Fruit fly (Drosophila melanogaster) whole organism, embryonic: ENCODE results near the gene Edg91.

Source experiments
- B-H1 ChIP-seq: fragments of 200-800 bp; sonication (Bioruptor generic); IDR thresholded peaks from 3 replicates; pipeline ENCODE4 v1.3.6; 2022; ENCODE audit warnings: missing biosample characterization, missing genetic modification characterization
- CG11456 ChIP-seq: fragments of 200-800 bp; sonication (Bioruptor generic); IDR thresholded peaks from 3 replicates; pipeline ENCODE4 v1.3.6; 2022; ENCODE audit warnings: missing biosample characterization, missing genetic modification characterization
- CG12104 ChIP-seq: fragments of 200-800 bp; sonication (Bioruptor generic); optimal IDR thresholded peaks from 3 replicates; lab custom pipeline; 2016; ENCODE audit warnings: missing biosample characterization, missing genetic modification characterization
- CG12391 ChIP-seq: fragments of 200-800 bp; sonication (Bioruptor generic); optimal IDR thresholded peaks from 3 replicates; lab custom pipeline; 2018; ENCODE audit warnings: missing biosample characterization, mild to moderate bottlenecking, missing genetic modification characterization, moderate library complexity
- CG12769 ChIP-seq: fragments of 200-800 bp; sonication (Bioruptor generic); optimal IDR thresholded peaks from 2 replicates; lab custom pipeline; 2019; ENCODE audit warnings: missing biosample characterization, mild to moderate bottlenecking, missing genetic modification characterization, moderate library complexity
- CG14014 ChIP-seq: fragments of 200-800 bp; sonication (Bioruptor generic); IDR thresholded peaks from 2 replicates; pipeline ENCODE4 v1.3.6; 2022; ENCODE audit warnings: missing biosample characterization, missing genetic modification characterization
- CG15514 ChIP-seq: fragments of 200-800 bp; sonication (Bioruptor generic); optimal IDR thresholded peaks from 3 replicates; lab custom pipeline; 2017; ENCODE audit warnings: missing biosample characterization, missing genetic modification characterization, mild to moderate bottlenecking, moderate library complexity, missing genetic modification reagents
- CG15696 ChIP-seq: fragments of 200-800 bp; sonication (Bioruptor generic); optimal IDR thresholded peaks from 2 replicates; lab custom pipeline; 2019; ENCODE audit warnings: missing biosample characterization, mild to moderate bottlenecking, missing genetic modification characterization, moderate library complexity
- CG17359 ChIP-seq: fragments of 200-800 bp; sonication (Bioruptor generic); optimal IDR thresholded peaks from 3 replicates; lab custom pipeline; 2018; ENCODE audit warnings: missing biosample characterization, mild to moderate bottlenecking, missing genetic modification characterization, moderate library complexity
- CG1832 ChIP-seq: fragments of 200-800 bp; sonication (Bioruptor generic); optimal IDR thresholded peaks from 2 replicates; lab custom pipeline; 2017; ENCODE audit warnings: missing biosample characterization, mild to moderate bottlenecking, missing genetic modification characterization, inconsistent platforms
- CG2116 ChIP-seq: fragments of 200-800 bp; sonication (Bioruptor generic); optimal IDR thresholded peaks from 3 replicates; lab custom pipeline; 2018; ENCODE audit warnings: missing biosample characterization, mild to moderate bottlenecking, missing genetic modification characterization
- CG3726 ChIP-seq: fragments of 200-800 bp; sonication (Bioruptor generic); IDR thresholded peaks from 3 replicates; pipeline ENCODE4, ENCODE4 v1.3.6; 2022; ENCODE audit warnings: missing biosample characterization, missing genetic modification characterization
- CG3847 ChIP-seq: fragments of 200-800 bp; sonication (Bioruptor generic); IDR thresholded peaks from 2 replicates; pipeline ENCODE4 v1.3.6; 2022; ENCODE audit warnings: missing biosample characterization, missing genetic modification characterization
- CG3995 ChIP-seq: fragments of 200-800 bp; sonication (Bioruptor generic); optimal IDR thresholded peaks from 3 replicates; lab custom pipeline; 2016; ENCODE audit warnings: missing biosample characterization, missing genetic modification characterization
- CG42726 ChIP-seq: fragments of 200-800 bp; sonication (Bioruptor generic); IDR thresholded peaks from 2 replicates; pipeline ENCODE4 v1.3.6; 2022; ENCODE audit warnings: missing biosample characterization, missing genetic modification characterization; ENCODE audit not compliant: partially characterized antibody
- CG4360 ChIP-seq: fragments of 200-800 bp; sonication (Bioruptor generic); IDR thresholded peaks from 2 replicates; pipeline ENCODE4 v1.3.6; 2022; ENCODE audit warnings: missing biosample characterization, missing genetic modification characterization
- CG43689 ChIP-seq: fragments of 200-800 bp; sonication (Bioruptor generic); IDR thresholded peaks from 2 replicates; pipeline ENCODE4 v1.3.6; 2022; ENCODE audit warnings: missing biosample characterization, missing genetic modification characterization
- CG4617 ChIP-seq: fragments of 200-800 bp; sonication (Bioruptor generic); optimal IDR thresholded peaks from 3 replicates; lab custom pipeline; 2016; ENCODE audit warnings: missing biosample characterization, missing genetic modification characterization, borderline replicate concordance
- CG4854 ChIP-seq: fragments of 200-800 bp; sonication (Bioruptor generic); optimal IDR thresholded peaks from 2 replicates; lab custom pipeline; 2016; ENCODE audit warnings: missing biosample characterization, missing genetic modification characterization, inconsistent platforms
- CG7987 ChIP-seq: fragments of 200-800 bp; sonication (Bioruptor generic); optimal IDR thresholded peaks from 2 replicates; lab custom pipeline; 2018; ENCODE audit warnings: missing biosample characterization, mild to moderate bottlenecking, missing genetic modification characterization, moderate library complexity
- CG8290 ChIP-seq, 3 experiments: fragments of 200-800 bp; sonication (Bioruptor generic); optimal IDR thresholded peaks; 2 replicates each; lab custom pipeline; 2016 to 2019; ENCODE audit warnings: missing biosample characterization in 3 of 3, missing genetic modification characterization in 3 of 3, mild to moderate bottlenecking in 2 of 3, moderate library complexity in 1 of 3
- CG9817 ChIP-seq: fragments of 200-800 bp; sonication (Bioruptor generic); optimal IDR thresholded peaks from 2 replicates; lab custom pipeline; 2018; ENCODE audit warnings: missing biosample characterization, mild to moderate bottlenecking, missing genetic modification characterization, moderate library complexity
- CTCF ChIP-seq: fragments of 200-800 bp; sonication (Bioruptor generic); optimal IDR thresholded peaks from 2 replicates; lab custom pipeline; 2017; ENCODE audit warnings: missing biosample characterization, mild to moderate bottlenecking, missing genetic modification characterization, moderate library complexity
- Chrac-16 ChIP-seq: fragments of 200-800 bp; sonication (Bioruptor generic); optimal IDR thresholded peaks from 3 replicates; lab custom pipeline; 2016; ENCODE audit warnings: missing biosample characterization, missing genetic modification characterization
- CoRest ChIP-seq: fragments of 200-800 bp; sonication (Bioruptor generic); optimal IDR thresholded peaks from 3 replicates; lab custom pipeline; 2018; ENCODE audit warnings: missing biosample characterization, mild to moderate bottlenecking, missing genetic modification characterization, moderate library complexity
- D19A ChIP-seq: fragments of 200-800 bp; optimal IDR thresholded peaks from 3 replicates; lab custom pipeline; 2019; ENCODE audit warnings: missing biosample characterization, mild to moderate bottlenecking, missing genetic modification characterization, moderate library complexity
- Ets65A ChIP-seq: fragments of 200-800 bp; sonication (Bioruptor generic); peaks from one replicate; lab custom pipeline; 2016; ENCODE audit warnings: missing biosample characterization, missing genetic modification characterization
- Ets97D ChIP-seq: fragments of 200-800 bp; sonication (Bioruptor generic); optimal IDR thresholded peaks from 3 replicates; lab custom pipeline; 2016; ENCODE audit warnings: missing biosample characterization, missing genetic modification characterization
- Hr3 ChIP-seq: fragments of 200-800 bp; sonication (Bioruptor generic); optimal IDR thresholded peaks from 3 replicates; lab custom pipeline; 2016; ENCODE audit warnings: missing biosample characterization, missing genetic modification characterization
- Hr39 ChIP-seq: fragments of >200 bp; optimal IDR thresholded peaks from 2 replicates; lab custom pipeline; 2017
- MBD-R2 ChIP-seq: fragments of 200-800 bp; sonication (Bioruptor generic); IDR thresholded peaks from 2 replicates; pipeline ENCODE4 v1.3.6; 2022; ENCODE audit warnings: missing biosample characterization, missing genetic modification characterization
- MESR4 ChIP-seq: fragments of 200-800 bp; sonication (Bioruptor generic); optimal IDR thresholded peaks from 2 replicates; lab custom pipeline; 2018; ENCODE audit warnings: missing biosample characterization, mild to moderate bottlenecking, missing genetic modification characterization, moderate library complexity
- NFAT ChIP-seq: fragments of 200-800 bp; sonication (Bioruptor generic); IDR thresholded peaks from 2 replicates; pipeline ENCODE4 v1.3.6; 2022; ENCODE audit warnings: missing biosample characterization, missing genetic modification characterization
- Scr ChIP-seq: fragments of 200-800 bp; sonication (Bioruptor generic); IDR thresholded peaks from 2 replicates; pipeline ENCODE4 v1.3.6; 2022; ENCODE audit warnings: missing biosample characterization, missing genetic modification characterization; ENCODE audit not compliant: partially characterized antibody
- Ssrp ChIP-seq: fragments of 200-800 bp; sonication (Bioruptor generic); optimal IDR thresholded peaks from 2 replicates; lab custom pipeline; 2018; ENCODE audit warnings: missing biosample characterization, mild to moderate bottlenecking, missing genetic modification characterization, moderate library complexity
- Xbp1 ChIP-seq: fragments of 200-800 bp; sonication (Bioruptor generic); optimal IDR thresholded peaks from 3 replicates; lab custom pipeline; 2016; ENCODE audit warnings: missing biosample characterization, mild to moderate bottlenecking, missing genetic modification characterization
- al ChIP-seq: fragments of 200-800 bp; sonication (Bioruptor generic); IDR thresholded peaks from 2 replicates; pipeline ENCODE4 v1.3.6; 2022; ENCODE audit warnings: missing biosample characterization, missing genetic modification characterization
- btn ChIP-seq: fragments of 200-800 bp; sonication (Bioruptor generic); optimal IDR thresholded peaks from 2 replicates; lab custom pipeline; 2016; ENCODE audit warnings: missing biosample characterization, missing genetic modification characterization
- cato ChIP-seq: fragments of 200-800 bp; sonication (Bioruptor generic); optimal IDR thresholded peaks from 2 replicates; lab custom pipeline; 2016; ENCODE audit warnings: missing biosample characterization, missing genetic modification characterization, borderline replicate concordance
- dimm ChIP-seq: fragments of 200-800 bp; sonication (Bioruptor generic); IDR thresholded peaks from 2 replicates; pipeline ENCODE4 v1.3.6; 2022; ENCODE audit warnings: missing biosample characterization, missing genetic modification characterization
- lab ChIP-seq: fragments of 200-800 bp; sonication (Bioruptor generic); optimal IDR thresholded peaks from 3 replicates; lab custom pipeline; 2017; ENCODE audit warnings: missing biosample characterization, missing genetic modification characterization, mild to moderate bottlenecking, moderate library complexity, missing genetic modification reagents
- lilli ChIP-seq: fragments of 200-800 bp; sonication (Bioruptor generic); optimal IDR thresholded peaks from 3 replicates; lab custom pipeline; 2016; ENCODE audit warnings: missing biosample characterization, missing genetic modification characterization
- lola ChIP-seq, 3 experiments: fragments of >200 bp in 2 of 3; fragments of 200-800 bp in 1 of 3; sonication (Bioruptor generic) in 1 of 3; optimal IDR thresholded peaks; 2 replicates each; lab custom pipeline; 2017 to 2019; ENCODE audit warnings: missing biosample characterization in 3 of 3, missing genetic modification characterization in 3 of 3, mild to moderate bottlenecking in 1 of 3, moderate library complexity in 1 of 3
- phol ChIP-seq: fragments of 200-800 bp; sonication (Bioruptor generic); optimal IDR thresholded peaks from 3 replicates; lab custom pipeline; 2018; ENCODE audit warnings: missing biosample characterization, mild to moderate bottlenecking, missing genetic modification characterization, moderate library complexity
- row ChIP-seq: fragments of 200-800 bp; sonication (Bioruptor generic); IDR thresholded peaks from 3 replicates; pipeline ENCODE4 v1.3.6; 2022; ENCODE audit warnings: missing biosample characterization, missing genetic modification characterization
- sisA ChIP-seq: fragments of 200-800 bp; sonication (Bioruptor generic); IDR thresholded peaks from 2 replicates; pipeline ENCODE4 v1.3.6; 2022; ENCODE audit warnings: missing biosample characterization, missing genetic modification characterization
- tgo ChIP-seq: fragments of 200-800 bp; sonication (Bioruptor generic); IDR thresholded peaks from 3 replicates; pipeline ENCODE4 v1.3.6; 2022; ENCODE audit warnings: missing biosample characterization, missing genetic modification characterization
- tin ChIP-seq: fragments of 200-800 bp; sonication (Bioruptor generic); optimal IDR thresholded peaks from 3 replicates; lab custom pipeline; 2016; ENCODE audit warnings: missing biosample characterization, missing genetic modification characterization
- trem ChIP-seq: fragments of 200-800 bp; optimal IDR thresholded peaks from 3 replicates; lab custom pipeline; 2019; ENCODE audit warnings: missing biosample characterization, mild to moderate bottlenecking, missing genetic modification characterization, moderate library complexity
- usp ChIP-seq: fragments of >200 bp; optimal IDR thresholded peaks from 2 replicates; lab custom pipeline; 2017; ENCODE audit warnings: missing biosample characterization, missing genetic modification characterization
- zfh2 ChIP-seq: fragments of 200-800 bp; sonication (Bioruptor generic); optimal IDR thresholded peaks from 2 replicates; lab custom pipeline; 2016; ENCODE audit warnings: missing biosample characterization, missing genetic modification characterization

Edg91 gene

dm6 chr3R:17647444-17647843, 36.1 kb upstream of the Edg91 start, which contains the start of gene CG14322 (continued):
- peak; percentile 95 for TF ChIP-seq CG3995 (GFP tag; lab: Kevin White, UChicago)
- no peak for TF ChIP-seq B-H1 (GFP tag; lab: Robert Waterston, UW)
- TF ChIP-seq phol = peak; percentile 14
- TF ChIP-seq lab = no peak
- no peak for TF ChIP-seq CG43689 (GFP tag; lab: Robert Waterston, UW)
- TF ChIP-seq usp (GFP tag; lab: Kevin White, UChicago) = no peak
- TF ChIP-seq Scr (GFP tag; lab: Robert Waterston, UW) = 0 out of 2 replicates have a peak, but pooled peaks have one; percentile 33
- peak; percentile 9 for TF ChIP-seq CG4617 (GFP tag; lab: Kevin White, UChicago)
- no peak for TF ChIP-seq CG12104
- peak; percentile 75 for TF ChIP-seq MBD-R2 (GFP tag; lab: Robert Waterston, UW)
- TF ChIP-seq CG4854 = no peak
- TF ChIP-seq CG12769 = peak; percentile 4
- peak; percentile 31 for TF ChIP-seq CG15514
- no peak for TF ChIP-seq D19A (tag; lab: Kevin White, UChicago)
- no peak for TF ChIP-seq CG1832
- TF ChIP-seq lola (GFP tag; optimal IDR thresholded peaks at IDR 0.05; lab: Kevin White, UChicago) = no peak
- peak; percentile 7 for TF ChIP-seq zfh2 (GFP tag; lab: Kevin White, UChicago)
- no peak for TF ChIP-seq al
- no peak for TF ChIP-seq Chrac-16 (GFP tag; lab: Kevin White, UChicago)
- TF ChIP-seq CTCF (GFP tag; lab: Kevin White, UChicago) = peak; percentile 28
- no peak for TF ChIP-seq dimm (GFP tag; lab: Robert Waterston, UW)
- TF ChIP-seq CG11456 = 0 out of 3 replicates have a peak, but pooled peaks have one; percentile 55
- 0 out of 2 replicates have a peak, but pooled peaks have one; percentile 30 for TF ChIP-seq NFAT (GFP tag; lab: Robert Waterston, UW)
- TF ChIP-seq row = peak; percentile 76
- TF ChIP-seq tgo (GFP tag; lab: Robert Waterston, UW) = 0 out of 3 replicates have a peak, but pooled peaks have one; percentile 15
- peak; percentile 44 for TF ChIP-seq Xbp1 (GFP tag; lab: Kevin White, UChicago)
- TF ChIP-seq Hr3 = no peak
- peak; percentile 31; the same call in 1 of the 2 replicates for TF ChIP-seq sisA (GFP tag; lab: Robert Waterston, UW)
- no peak for TF ChIP-seq CG42726 (GFP tag; lab: Robert Waterston, UW)
- TF ChIP-seq CG7987 (GFP tag; lab: Kevin White, UChicago) = no peak
- no peak for TF ChIP-seq CG17359 (tag; lab: Kevin White, UChicago)
- TF ChIP-seq CG14014 (GFP tag; lab: Robert Waterston, UW) = no peak
- peak; percentile 12 for TF ChIP-seq MESR4 (GFP tag; lab: Kevin White, UChicago)
- no peak for TF ChIP-seq Hr39 (lab: Kevin White, UChicago)
- no peak for TF ChIP-seq CG3726 (GFP tag; lab: Robert Waterston, UW)
- no peak for TF ChIP-seq btn (GFP tag; lab: Kevin White, UChicago)
- no peak for TF ChIP-seq Ssrp (tag; lab: Kevin White, UChicago)
- TF ChIP-seq CoRest (tag; lab: Kevin White, UChicago) = peak; percentile 12
- peak; percentile 6 for TF ChIP-seq Ets97D (GFP tag; lab: Kevin White, UChicago)
- TF ChIP-seq CG4360 = no peak
- TF ChIP-seq CG15696 (tag; lab: Kevin White, UChicago) = peak; percentile 8
- peak; percentile 48 for TF ChIP-seq CG3847
- TF ChIP-seq CG8290 (GFP tag; optimal IDR thresholded peaks at IDR 0.05; lab: Kevin White, UChicago) = no peak
- TF ChIP-seq CG8290 (tag; optimal IDR thresholded peaks at IDR 0.05; lab: Kevin White, UChicago) = peak in 1 of 2 experiments; percentile 40
- TF ChIP-seq tin (GFP tag; lab: Kevin White, UChicago) = peak; percentile 17
- TF ChIP-seq Ets65A = peak; percentile 27
- TF ChIP-seq trem (tag; lab: Kevin White, UChicago) = peak; percentile 97
- peak; percentile 19 for TF ChIP-seq lilli (GFP tag; lab: Kevin White, UChicago)
- TF ChIP-seq CG12391 = peak; percentile 30
- TF ChIP-seq cato (GFP tag; lab: Kevin White, UChicago) = no peak
- TF ChIP-seq CG2116 (GFP tag; lab: Kevin White, UChicago) = peak; percentile 68
- TF ChIP-seq CG9817 (tag; lab: Kevin White, UChicago) = peak; percentile 14
